Fruit fly (Drosophila melanogaster) whole organism, embryonic: ENCODE results near the gene CG42538.

Experiments
- Atf3 ChIP-seq: fragments of 200-800 bp; sonication (Bioruptor generic); optimal IDR thresholded peaks from 3 replicates; lab custom pipeline; 2016; ENCODE audit warnings: missing biosample characterization, missing genetic modification characterization
- CG10267 ChIP-seq: fragments of 200-800 bp; sonication (Bioruptor generic); optimal IDR thresholded peaks from 2 replicates; lab custom pipeline; 2018; ENCODE audit warnings: missing biosample characterization, mild to moderate bottlenecking, missing genetic modification characterization, moderate library complexity
- CG10462 ChIP-seq: fragments of 200-800 bp; sonication (Bioruptor generic); optimal IDR thresholded peaks from 2 replicates; lab custom pipeline; 2016; ENCODE audit warnings: missing biosample characterization, missing genetic modification characterization
- CG11247 ChIP-seq: fragments of 200-800 bp; sonication (Bioruptor generic); IDR thresholded peaks from 2 replicates; pipeline ENCODE4 v1.3.6; 2022; ENCODE audit warnings: missing biosample characterization, missing genetic modification characterization
- CG11504 ChIP-seq: fragments of 200-800 bp; sonication (Bioruptor generic); optimal IDR thresholded peaks from 3 replicates; lab custom pipeline; 2019; ENCODE audit warnings: missing biosample characterization, mild to moderate bottlenecking, missing genetic modification characterization, moderate library complexity
- CG13123 ChIP-seq: fragments of 200-800 bp; sonication (Bioruptor generic); optimal IDR thresholded peaks from 2 replicates; lab custom pipeline; 2016; ENCODE audit warnings: missing biosample characterization, missing genetic modification characterization
- CG13287 ChIP-seq: fragments of 200-800 bp; sonication (Bioruptor generic); IDR thresholded peaks from 2 replicates; pipeline ENCODE4 v1.3.6; 2022; ENCODE audit warnings: missing biosample characterization, missing genetic modification characterization; ENCODE audit not compliant: partially characterized antibody
- CG15073 ChIP-seq: fragments of 200-800 bp; sonication (Bioruptor generic); optimal IDR thresholded peaks from 2 replicates; lab custom pipeline; 2016; ENCODE audit warnings: missing biosample characterization, missing genetic modification characterization
- CG17328 ChIP-seq: fragments of 200-800 bp; sonication (Bioruptor generic); IDR thresholded peaks from 2 replicates; pipeline ENCODE4 v1.3.6; 2022; ENCODE audit warnings: missing biosample characterization, missing genetic modification characterization
- CG17568 ChIP-seq: fragments of 200-800 bp; sonication (Bioruptor generic); optimal IDR thresholded peaks from 2 replicates; lab custom pipeline; 2018; ENCODE audit warnings: missing biosample characterization, mild to moderate bottlenecking, missing genetic modification characterization, moderate library complexity
- CG1832 ChIP-seq: fragments of 200-800 bp; sonication (Bioruptor generic); optimal IDR thresholded peaks from 2 replicates; lab custom pipeline; 2017; ENCODE audit warnings: missing biosample characterization, mild to moderate bottlenecking, missing genetic modification characterization, inconsistent platforms
- CG33213 ChIP-seq: fragments of 200-800 bp; sonication (Bioruptor generic); optimal IDR thresholded peaks from 3 replicates; lab custom pipeline; 2016; ENCODE audit warnings: missing biosample characterization, missing genetic modification characterization
- CG3847 ChIP-seq: fragments of 200-800 bp; sonication (Bioruptor generic); IDR thresholded peaks from 2 replicates; pipeline ENCODE4 v1.3.6; 2022; ENCODE audit warnings: missing biosample characterization, missing genetic modification characterization
- CG8478 ChIP-seq: fragments of >200 bp; optimal IDR thresholded peaks from 2 replicates; lab custom pipeline; 2018
- CoRest ChIP-seq: fragments of 200-800 bp; sonication (Bioruptor generic); optimal IDR thresholded peaks from 3 replicates; lab custom pipeline; 2018; ENCODE audit warnings: missing biosample characterization, mild to moderate bottlenecking, missing genetic modification characterization, moderate library complexity
- CrebB ChIP-seq: fragments of 200-800 bp; sonication (Bioruptor generic); optimal IDR thresholded peaks from 3 replicates; lab custom pipeline; 2018; ENCODE audit warnings: missing biosample characterization, mild to moderate bottlenecking, missing genetic modification characterization
- D ChIP-seq, 2 experiments: fragments of 200-800 bp in 1 of 2; fragments of >200 bp in 1 of 2; sonication (Bioruptor generic) in 1 of 2; optimal IDR thresholded peaks; 2 replicates in 1 of 2; 3 replicates in 1 of 2; lab custom pipeline; 2017; ENCODE audit warnings: mild to moderate bottlenecking in 1 of 2, missing biosample characterization in 1 of 2, missing genetic modification characterization in 1 of 2, missing genetic modification reagents in 1 of 2
- Dad ChIP-seq: fragments of 200-800 bp; sonication (Bioruptor generic); optimal IDR thresholded peaks from 3 replicates; lab custom pipeline; 2016; ENCODE audit warnings: missing biosample characterization, missing genetic modification characterization
- Ets65A ChIP-seq: fragments of 200-800 bp; sonication (Bioruptor generic); peaks from one replicate; lab custom pipeline; 2016; ENCODE audit warnings: missing biosample characterization, missing genetic modification characterization
- Gsc ChIP-seq: fragments of 200-800 bp; sonication (Bioruptor generic); IDR thresholded peaks from 2 replicates; pipeline ENCODE4 v1.3.6; 2022; ENCODE audit warnings: missing biosample characterization, missing genetic modification characterization
- Hand ChIP-seq: fragments of 200-800 bp; sonication (Bioruptor generic); optimal IDR thresholded peaks from 2 replicates; lab custom pipeline; 2017; ENCODE audit warnings: mild to moderate bottlenecking, missing biosample characterization, missing genetic modification reagents, missing genetic modification characterization
- Lpt ChIP-seq: fragments of >200 bp; optimal IDR thresholded peaks from 2 replicates; lab custom pipeline; 2018; ENCODE audit warnings: missing biosample characterization, missing genetic modification characterization
- MBD-R2 ChIP-seq: fragments of 200-800 bp; sonication (Bioruptor generic); IDR thresholded peaks from 2 replicates; pipeline ENCODE4 v1.3.6; 2022; ENCODE audit warnings: missing biosample characterization, missing genetic modification characterization
- Meics ChIP-seq: fragments of 200-800 bp; sonication (Bioruptor generic); optimal IDR thresholded peaks from 2 replicates; lab custom pipeline; 2017; ENCODE audit warnings: missing biosample characterization, mild to moderate bottlenecking, missing genetic modification characterization
- Mes4 ChIP-seq: fragments of 200-800 bp; sonication (Bioruptor generic); optimal IDR thresholded peaks from 2 replicates; lab custom pipeline; 2016; ENCODE audit warnings: missing biosample characterization, missing genetic modification characterization
- Neu2 ChIP-seq: fragments of 200-800 bp; sonication (Bioruptor generic); optimal IDR thresholded peaks from 3 replicates; lab custom pipeline; 2016; ENCODE audit warnings: missing biosample characterization, missing genetic modification characterization, borderline replicate concordance
- Nf-YC ChIP-seq: fragments of 200-800 bp; optimal IDR thresholded peaks from 3 replicates; lab custom pipeline; 2019; ENCODE audit warnings: missing biosample characterization, mild to moderate bottlenecking, missing genetic modification characterization, moderate library complexity
- Side ChIP-seq: fragments of 200-800 bp; sonication (Bioruptor generic); optimal IDR thresholded peaks from 2 replicates; lab custom pipeline; 2016; ENCODE audit warnings: missing biosample characterization, missing genetic modification characterization
- Stat92E ChIP-seq, 3 experiments: fragments of >200 bp in 2 of 3; fragments of 200-800 bp in 1 of 3; sonication (Bioruptor generic) in 1 of 3; optimal IDR thresholded peaks; 2 replicates each; lab custom pipeline; 2017 to 2019; ENCODE audit warnings: missing biosample characterization in 3 of 3, missing genetic modification characterization in 3 of 3, mild to moderate bottlenecking in 1 of 3, moderate library complexity in 1 of 3
- Xbp1 ChIP-seq: fragments of 200-800 bp; sonication (Bioruptor generic); optimal IDR thresholded peaks from 3 replicates; lab custom pipeline; 2016; ENCODE audit warnings: missing biosample characterization, mild to moderate bottlenecking, missing genetic modification characterization
- Xrp1 ChIP-seq: fragments of 200-800 bp; sonication (Bioruptor generic); IDR thresholded peaks from 2 replicates; pipeline ENCODE4 v1.3.6; 2022; ENCODE audit warnings: missing biosample characterization, missing genetic modification characterization
- crc ChIP-seq: fragments of 200-800 bp; sonication (Bioruptor generic); optimal IDR thresholded peaks from 2 replicates; lab custom pipeline; 2016; ENCODE audit warnings: missing biosample characterization, missing genetic modification characterization
- danr ChIP-seq: fragments of 200-800 bp; sonication (Bioruptor generic); IDR thresholded peaks from 2 replicates; pipeline ENCODE4 v1.3.6; 2022; ENCODE audit warnings: missing biosample characterization, missing genetic modification characterization
- emc ChIP-seq: fragments of 200-800 bp; sonication (Bioruptor generic); optimal IDR thresholded peaks from 2 replicates; lab custom pipeline; 2016; ENCODE audit warnings: missing biosample characterization, missing genetic modification characterization
- esg ChIP-seq: fragments of 200-800 bp; sonication (Bioruptor generic); conservative IDR thresholded peaks from 2 replicates; pipeline ENCODE4 v1.3.6; 2022; ENCODE audit warnings: missing biosample characterization, missing genetic modification characterization
- fd102C ChIP-seq: fragments of 200-800 bp; sonication (Bioruptor generic); optimal IDR thresholded peaks from 2 replicates; lab custom pipeline; 2018; ENCODE audit warnings: missing biosample characterization, mild to moderate bottlenecking, missing genetic modification characterization, moderate library complexity
- h ChIP-seq: fragments of >200 bp; optimal IDR thresholded peaks from 2 replicates; lab custom pipeline; 2017
- hkb ChIP-seq, 2 experiments: fragments of 200-800 bp in 1 of 2; fragments of >200 bp in 1 of 2; sonication (Bioruptor generic) in 1 of 2; IDR thresholded peaks in 1 of 2; optimal IDR thresholded peaks in 1 of 2; 2 replicates each; pipeline versions ENCODE4 v1.3.6 to Lab custom; 2017 to 2022; ENCODE audit warnings: missing biosample characterization in 1 of 2, missing genetic modification characterization in 1 of 2
- jigr1 ChIP-seq: fragments of 200-800 bp; sonication (Bioruptor generic); IDR thresholded peaks from 3 replicates; pipeline ENCODE4 v1.3.6; 2022; ENCODE audit warnings: missing biosample characterization, missing genetic modification characterization
- kni ChIP-seq: fragments of 200-800 bp; sonication (Bioruptor generic); optimal IDR thresholded peaks from 3 replicates; lab custom pipeline; 2017; ENCODE audit warnings: mild to moderate bottlenecking, missing biosample characterization, missing genetic modification reagents, missing genetic modification characterization
- nmo ChIP-seq: fragments of 200-800 bp; sonication (Bioruptor generic); optimal IDR thresholded peaks from 2 replicates; lab custom pipeline; 2018; ENCODE audit warnings: missing biosample characterization, mild to moderate bottlenecking, missing genetic modification characterization, moderate library complexity
- row ChIP-seq: fragments of 200-800 bp; sonication (Bioruptor generic); IDR thresholded peaks from 3 replicates; pipeline ENCODE4 v1.3.6; 2022; ENCODE audit warnings: missing biosample characterization, missing genetic modification characterization
- schlank ChIP-seq: fragments of 200-800 bp; sonication (Bioruptor generic); optimal IDR thresholded peaks from 2 replicates; lab custom pipeline; 2018; ENCODE audit warnings: missing biosample characterization, mild to moderate bottlenecking, missing genetic modification characterization
- tll ChIP-seq, 2 experiments: fragments of 200-800 bp in 1 of 2; fragments of >200 bp in 1 of 2; sonication (Bioruptor generic) in 1 of 2; optimal IDR thresholded peaks; 2 replicates each; lab custom pipeline; 2017 to 2019; ENCODE audit warnings: missing biosample characterization in 2 of 2, missing genetic modification characterization in 2 of 2, mild to moderate bottlenecking in 1 of 2, moderate library complexity in 1 of 2
- trh ChIP-seq: fragments of 200-800 bp; sonication (Bioruptor generic); optimal IDR thresholded peaks from 2 replicates; lab custom pipeline; 2016; ENCODE audit warnings: missing biosample characterization, missing genetic modification characterization
- twi ChIP-seq: fragments of 200-800 bp; optimal IDR thresholded peaks from 2 replicates; lab custom pipeline; 2019; ENCODE audit warnings: missing biosample characterization, mild to moderate bottlenecking, missing genetic modification characterization, moderate library complexity
- unc-4 ChIP-seq: fragments of 200-800 bp; sonication (Bioruptor generic); IDR thresholded peaks from 2 replicates; pipeline ENCODE4 v1.3.6; 2022; ENCODE audit warnings: missing biosample characterization, missing genetic modification characterization; ENCODE audit not compliant: partially characterized antibody
- wor ChIP-seq: fragments of 200-800 bp; sonication (Bioruptor generic); IDR thresholded peaks from 2 replicates; pipeline ENCODE4 v1.3.6; 2022; ENCODE audit warnings: missing biosample characterization, missing genetic modification characterization

The CG42538 gene

DNA sequence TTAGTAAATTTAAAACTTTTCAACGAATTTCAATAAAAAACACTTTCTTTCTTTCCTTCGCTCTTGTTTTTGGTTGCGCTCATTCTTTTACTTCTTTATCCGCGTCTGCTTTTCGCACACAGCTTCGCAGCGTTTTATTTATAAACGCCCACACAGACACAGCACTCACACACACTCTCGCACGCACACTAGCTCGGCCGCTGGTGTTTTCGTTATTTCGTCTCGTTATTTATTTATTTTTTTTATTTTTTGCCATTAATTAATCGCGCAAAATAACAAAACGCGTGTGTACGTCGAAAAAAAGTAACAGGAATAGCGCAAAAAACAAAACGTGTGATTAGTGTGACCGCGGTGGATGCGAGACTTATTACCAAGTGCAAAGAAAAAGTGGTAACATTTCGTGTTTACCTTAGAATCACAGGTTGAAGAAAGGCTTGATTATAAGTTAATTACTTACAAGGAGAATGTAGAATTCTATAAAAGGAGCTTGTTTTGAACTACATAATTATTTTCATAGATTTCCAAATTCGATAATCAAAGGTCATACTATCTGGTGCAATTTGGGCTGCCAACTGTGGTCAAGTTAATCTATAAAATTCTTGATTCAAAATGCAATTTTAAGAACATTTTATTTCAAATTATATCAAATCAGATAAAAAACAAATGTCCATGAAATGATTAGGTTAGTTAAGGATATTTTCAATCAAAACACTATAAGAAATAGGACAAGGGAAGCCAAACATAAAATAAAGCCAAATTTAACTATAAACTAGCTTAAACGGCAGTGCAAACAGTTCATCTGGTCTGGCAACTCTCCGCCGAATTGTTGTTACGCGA lies 29.7 kb upstream of the CG42538 start, which contains the start of the genes hzg and mRpS31 (continued):
- TF ChIP-seq CG33213 (GFP tag; lab: Kevin White, UChicago) (peak; percentile 54), CG10267 (peak; percentile 67), hkb (optimal IDR thresholded peaks at IDR 0.05; lab: Kevin White, UChicago) (no peak), hkb (GFP tag; IDR thresholded peaks at IDR 0.05; lab: Robert Waterston, UW) (no peak), Gsc (GFP tag; lab: Robert Waterston, UW) (no peak), jigr1 (no peak), esg (GFP tag; lab: Robert Waterston, UW) (peak; percentile 18; the same call in 1 of the 2 replicates), CG15073 (no peak), Dad (GFP tag; lab: Kevin White, UChicago) (no peak), CG13287 (GFP tag; lab: Robert Waterston, UW) (peak; percentile 15; the same call in 1 of the 2 replicates), unc-4 (GFP tag; lab: Robert Waterston, UW) (no peak), Xbp1 (GFP tag; lab: Kevin White, UChicago) (peak; percentile 54), Meics (GFP tag; lab: Kevin White, UChicago) (peak; percentile 25), Mes4 (GFP tag; lab: Kevin White, UChicago) (no peak), kni (GFP tag; lab: Kevin White, UChicago) (no peak), tll (GFP tag; optimal IDR thresholded peaks at IDR 0.05; lab: Kevin White, UChicago) (no peak), fd102C (GFP tag; lab: Kevin White, UChicago) (no peak), CoRest (tag; lab: Kevin White, UChicago) (peak; percentile 73), CG11247 (GFP tag; lab: Robert Waterston, UW) (no peak), Hand (GFP tag; lab: Kevin White, UChicago) (no peak), wor (no peak), CG17568 (GFP tag; lab: Kevin White, UChicago) (peak; percentile 58), CG10462 (GFP tag; lab: Kevin White, UChicago) (peak; percentile 32), CrebB (tag; lab: Kevin White, UChicago) (no peak), MBD-R2 (GFP tag; lab: Robert Waterston, UW) (peak; percentile 49; the same call in 1 of the 2 replicates), trh (GFP tag; lab: Kevin White, UChicago) (no peak), row (GFP tag; lab: Robert Waterston, UW) (peak; percentile 88), Neu2 (no peak), Ets65A (GFP tag; lab: Kevin White, UChicago) (peak; percentile 4), CG17328 (GFP tag; lab: Robert Waterston, UW) (no peak), emc (GFP tag; lab: Kevin White, UChicago) (peak; percentile 23), Side (peak; percentile 39), CG8478 (lab: Kevin White, UChicago) (no peak), CG1832 (GFP tag; lab: Kevin White, UChicago) (no peak), crc (GFP tag; lab: Kevin White, UChicago) (peak; percentile 49), schlank (no peak), D (optimal IDR thresholded peaks at IDR 0.05; lab: Kevin White, UChicago) (no peak), D (GFP tag; optimal IDR thresholded peaks at IDR 0.05; lab: Kevin White, UChicago) (peak; percentile 26), Atf3 (GFP tag; lab: Kevin White, UChicago) (peak; percentile 52), CG11504 (peak; percentile 66), Stat92E (GFP tag; optimal IDR thresholded peaks at IDR 0.05; lab: Kevin White, UChicago) (no peak), nmo (peak; percentile 44), CG13123 (GFP tag; lab: Kevin White, UChicago) (peak; percentile 4), twi (tag; lab: Kevin White, UChicago) (peak; percentile 28), h (lab: Kevin White, UChicago) (no peak), Lpt (GFP tag; lab: Kevin White, UChicago) (no peak), danr (no peak), CG3847 (GFP tag; lab: Robert Waterston, UW) (peak; percentile 61), Nf-YC (peak; percentile 56), Xrp1 (GFP tag; lab: Robert Waterston, UW) (peak; percentile 52; the same call in 1 of the 2 replicates)
